Fruit fly (Drosophila melanogaster): ENCODE measurements around the gene CG33995.

DNA sequence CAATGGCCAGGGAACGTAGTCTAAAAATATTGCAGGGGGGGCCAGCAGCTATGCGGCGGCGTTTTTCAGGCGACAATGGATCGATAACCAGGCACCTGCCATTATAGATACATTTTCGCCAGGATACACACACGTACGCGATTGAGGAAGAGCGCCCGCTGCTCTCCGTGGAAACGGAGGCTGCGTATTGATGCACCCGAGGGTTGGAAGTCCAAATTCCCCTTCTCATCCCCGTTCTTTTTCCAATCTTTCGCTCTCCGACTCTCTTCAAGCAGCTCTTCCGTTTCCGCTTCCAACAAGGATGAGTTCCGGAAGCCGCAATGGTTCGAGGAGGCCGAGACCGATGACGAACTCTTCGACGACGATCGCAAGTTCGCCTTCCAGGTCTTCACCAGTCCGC, 53.7 kb downstream of the CG33995 start:
- TF ChIP-seq Abd-B (GFP tag; optimal IDR thresholded peaks at IDR 0.05) (no peak), OdsH (GFP tag; optimal IDR thresholded peaks at IDR 0.05) (no peak), brk (GFP tag; optimal IDR thresholded peaks at IDR 0.05) (no peak), psq (GFP tag; optimal IDR thresholded peaks at IDR 0.05) (no peak), lola (GFP tag; optimal IDR thresholded peaks at IDR 0.05) (no peak), usp (GFP tag; optimal IDR thresholded peaks at IDR 0.05) (no peak), pan (optimal IDR thresholded peaks at IDR 0.05) (no peak)
